Fruit fly (Drosophila melanogaster): ENCODE data around the gene Pus1.

Gene Pus1

dm6 chr3R:20550632-20551486 lies 41.6 kb downstream of the Pus1 start (continued):
- TF ChIP-seq D19A (tag; optimal IDR thresholded peaks at IDR 0.05) (peak; percentile 16), CG10209 (GFP tag; optimal IDR thresholded peaks at IDR 0.05) (peak; percentile 79), CG9437 (GFP tag; optimal IDR thresholded peaks at IDR 0.05) (no peak), CG17328 (GFP tag; IDR thresholded peaks at IDR 0.05) (peak; percentile 52; the same call in 1 of the 2 replicates), dysf (GFP tag; IDR thresholded peaks at IDR 0.05) (no peak; the same call in 2 of the 3 replicates), CG33557 (GFP tag; optimal IDR thresholded peaks at IDR 0.05) (peak; percentile 94), Ada2b (GFP tag; IDR thresholded peaks at IDR 0.05) (no peak), Hand (GFP tag; optimal IDR thresholded peaks at IDR 0.05) (peak; percentile 51), CG11696 (GFP tag; IDR thresholded peaks at IDR 0.05) (peak; percentile 41; the same call in 1 of the 2 replicates), tap (tag; optimal IDR thresholded peaks at IDR 0.05) (peak; percentile 75), tup (GFP tag; optimal IDR thresholded peaks at IDR 0.05) (peak; percentile 44), abd-A (tag; optimal IDR thresholded peaks at IDR 0.05) (peak; percentile 69), bab2 (GFP tag; optimal IDR thresholded peaks at IDR 0.05) (peak; percentile 58), CG10543 (GFP tag; optimal IDR thresholded peaks at IDR 0.05) (peak; percentile 89), CG14860 (GFP tag; IDR thresholded peaks at IDR 0.05; ENCODE audit: partially characterized antibody) (peak; percentile 92), CG1647 (GFP tag; optimal IDR thresholded peaks at IDR 0.05) (peak; percentile 23), H2.0 (GFP tag; IDR thresholded peaks at IDR 0.05) (no peak), lov (optimal IDR thresholded peaks at IDR 0.05) (no peak), lov (GFP tag; IDR thresholded peaks at IDR 0.05) (no peak), Dad (GFP tag; optimal IDR thresholded peaks at IDR 0.05) (peak; percentile 32), Lim3 (GFP tag; IDR thresholded peaks at IDR 0.05) (no peak), sim (GFP tag; IDR thresholded peaks at IDR 0.05) (peak; percentile 63; the same call in 1 of the 2 replicates), ewg (GFP tag; optimal IDR thresholded peaks at IDR 0.05) (no peak), sisA (GFP tag; IDR thresholded peaks at IDR 0.05) (no peak), hb (GFP tag; IDR thresholded peaks at IDR 0.05; ENCODE audit: partially characterized antibody) (peak; percentile 96), NC2β (GFP tag; optimal IDR thresholded peaks at IDR 0.05) (peak; percentile 40), CG13296 (GFP tag; optimal IDR thresholded peaks at IDR 0.05) (peak; percentile 86), CG4328 (GFP tag; optimal IDR thresholded peaks at IDR 0.05) (peak; percentile 90), dimm (GFP tag; IDR thresholded peaks at IDR 0.05) (no peak), zen2 (GFP tag; IDR thresholded peaks at IDR 0.05; ENCODE audit: partially characterized antibody) (peak; percentile 95), Eip74EF (GFP tag; optimal IDR thresholded peaks at IDR 0.05) (peak in 1 of 2 experiments; percentile 67), Hmx (GFP tag; optimal IDR thresholded peaks at IDR 0.05) (no peak), CG4282 (GFP tag; optimal IDR thresholded peaks at IDR 0.05) (peak; percentile 6), MTF-1 (GFP tag; optimal IDR thresholded peaks at IDR 0.05; ENCODE audit: borderline replicate concordance) (peak; percentile 96), Hr51 (GFP tag; optimal IDR thresholded peaks at IDR 0.05) (peak; percentile 28 to 44), mam (GFP tag; optimal IDR thresholded peaks at IDR 0.05) (no peak), Dll (GFP tag; IDR thresholded peaks at IDR 0.05; ENCODE audit: partially characterized antibody) (peak; percentile 84; the same call in 3 of the 4 replicates), CG6654 (GFP tag; optimal IDR thresholded peaks at IDR 0.05) (peak; percentile 2), Atf-2 (GFP tag; optimal IDR thresholded peaks at IDR 0.05) (peak; percentile 41), Dfd (GFP tag; optimal IDR thresholded peaks at IDR 0.05) (no peak), trh (GFP tag; optimal IDR thresholded peaks at IDR 0.05) (no peak), jing (GFP tag; optimal IDR thresholded peaks at IDR 0.05) (no peak), CG9817 (tag; optimal IDR thresholded peaks at IDR 0.05) (peak; percentile 49), HmgZ (tag; optimal IDR thresholded peaks at IDR 0.05) (peak; percentile 82), fu2 (GFP tag; optimal IDR thresholded peaks at IDR 0.05) (peak; percentile 17), CG9932 (GFP tag; IDR thresholded peaks at IDR 0.05) (peak; percentile 55), CG12236 (GFP tag; optimal IDR thresholded peaks at IDR 0.05) (peak; percentile 84), Rx (GFP tag; IDR thresholded peaks at IDR 0.05) (no peak)

Data from whole organism, embryonic.